Comparison of ENCODE assay signal across 1 fruit fly cellular context in genomic region chr3R:13837807-13838206, dm6.
A peak's percentile ranks its signal among the peaks of the same experiment; 100 is the strongest.
TF ChIP-seq lines count a peak whose summit lies in the region.

Nsf2 (minus strand) TSS chr3R:13837991.

TF ChIP-seq in whole organism, embryonic, 481 proteins besides CTCF, POLR2A, EP300 and RAD21 (continued from another document):
- TF ChIP-seq CG11247 (GFP tag; IDR thresholded peaks at IDR 0.05; lab: Robert Waterston, UW) (no peak), pan (optimal IDR thresholded peaks at IDR 0.05; lab: Kevin White, UChicago) (no peak), pan (GFP tag; optimal IDR thresholded peaks at IDR 0.05 in 1 of 2, IDR thresholded peaks at IDR 0.05 in 1 of 2) (no peak), CG9932 (GFP tag; IDR thresholded peaks at IDR 0.05; lab: Robert Waterston, UW) (no peak), YL-1 (GFP tag; optimal IDR thresholded peaks at IDR 0.05; lab: Kevin White, UChicago) (peak; percentile 84), wek (GFP tag; optimal IDR thresholded peaks at IDR 0.05; lab: Kevin White, UChicago) (peak; percentile 14), chinmo (GFP tag; IDR thresholded peaks at IDR 0.05; lab: Robert Waterston, UW; ENCODE audit: partially characterized antibody) (peak; percentile 98), wdn (GFP tag; IDR thresholded peaks at IDR 0.05; lab: Robert Waterston, UW) (no peak), CG10431 (GFP tag; optimal IDR thresholded peaks at IDR 0.05; lab: Kevin White, UChicago) (no peak), sug (tag; optimal IDR thresholded peaks at IDR 0.05; lab: Kevin White, UChicago) (no peak), Blimp-1 (GFP tag; optimal IDR thresholded peaks at IDR 0.05; lab: Kevin White, UChicago) (peak; percentile 90), CG13775 (GFP tag; optimal IDR thresholded peaks at IDR 0.05; lab: Kevin White, UChicago) (no peak), CG9609 (GFP tag; optimal IDR thresholded peaks at IDR 0.05; lab: Kevin White, UChicago) (no peak), CG13296 (GFP tag; optimal IDR thresholded peaks at IDR 0.05; lab: Kevin White, UChicago) (no peak), BEAF-32 (GFP tag; optimal IDR thresholded peaks at IDR 0.05; lab: Kevin White, UChicago) (peak; percentile 44), CG7786 (GFP tag; optimal IDR thresholded peaks at IDR 0.05; lab: Kevin White, UChicago) (no peak), CG6683 (GFP tag; optimal IDR thresholded peaks at IDR 0.05; lab: Kevin White, UChicago) (no peak), CG12219 (GFP tag; optimal IDR thresholded peaks at IDR 0.05; lab: Kevin White, UChicago) (no peak), dmrt99B (tag; optimal IDR thresholded peaks at IDR 0.05; lab: Kevin White, UChicago) (no peak), CG4360 (GFP tag; IDR thresholded peaks at IDR 0.05; lab: Robert Waterston, UW) (no peak), vfl (GFP tag; optimal IDR thresholded peaks at IDR 0.05; lab: Kevin White, UChicago) (no peak), Hsf (GFP tag; optimal IDR thresholded peaks at IDR 0.05; lab: Kevin White, UChicago) (no peak), gsb (GFP tag; IDR thresholded peaks at IDR 0.05; lab: Robert Waterston, UW) (no peak), CG3281 (GFP tag; optimal IDR thresholded peaks at IDR 0.05; lab: Kevin White, UChicago) (peak; percentile 80), nerfin-1 (tag; optimal IDR thresholded peaks at IDR 0.05; lab: Kevin White, UChicago) (no peak), fd3F (GFP tag; optimal IDR thresholded peaks at IDR 0.05; lab: Kevin White, UChicago) (no peak), Ravus (GFP tag; IDR thresholded peaks at IDR 0.05; lab: Robert Waterston, UW) (no peak), scrt (GFP tag; optimal IDR thresholded peaks at IDR 0.05; lab: Kevin White, UChicago) (no peak), danr (GFP tag; IDR thresholded peaks at IDR 0.05; lab: Robert Waterston, UW) (no peak), HLH4C (GFP tag; IDR thresholded peaks at IDR 0.05; lab: Robert Waterston, UW; ENCODE audit: partially characterized antibody) (no peak), CG11695 (GFP tag; IDR thresholded peaks at IDR 0.05; lab: Robert Waterston, UW) (no peak), CG1024 (GFP tag; IDR thresholded peaks at IDR 0.05; lab: Robert Waterston, UW) (no peak), tll (GFP tag; optimal IDR thresholded peaks at IDR 0.05; lab: Kevin White, UChicago) (no peak), Hey (tag; optimal IDR thresholded peaks at IDR 0.05; lab: Kevin White, UChicago) (no peak), slou (GFP tag; optimal IDR thresholded peaks at IDR 0.05; lab: Kevin White, UChicago) (no peak), CG4282 (GFP tag; optimal IDR thresholded peaks at IDR 0.05; lab: Kevin White, UChicago) (no peak), crol (GFP tag; IDR thresholded peaks at IDR 0.05; lab: Robert Waterston, UW) (no peak), Med (GFP tag; lab: Kevin White, UChicago) (peak; percentile 75), sens-2 (GFP tag; IDR thresholded peaks at IDR 0.05; lab: Robert Waterston, UW) (no peak), CG12942 (GFP tag; optimal IDR thresholded peaks at IDR 0.05; lab: Kevin White, UChicago) (no peak), HLH54F (GFP tag; optimal IDR thresholded peaks at IDR 0.05; lab: Kevin White, UChicago) (no peak), luna (GFP tag; optimal IDR thresholded peaks at IDR 0.05; lab: Kevin White, UChicago) (no peak), abd-A (tag; optimal IDR thresholded peaks at IDR 0.05; lab: Kevin White, UChicago) (no peak), Spps (tag; optimal IDR thresholded peaks at IDR 0.05; lab: Kevin White, UChicago) (no peak), CG11093 (GFP tag; IDR thresholded peaks at IDR 0.05; lab: Robert Waterston, UW) (no peak), Asciz (GFP tag; optimal IDR thresholded peaks at IDR 0.05; lab: Kevin White, UChicago) (no peak), Hr3 (GFP tag; optimal IDR thresholded peaks at IDR 0.05; lab: Kevin White, UChicago) (no peak), CG11504 (tag; optimal IDR thresholded peaks at IDR 0.05; lab: Kevin White, UChicago) (peak; percentile 37), CG12236 (GFP tag; optimal IDR thresholded peaks at IDR 0.05; lab: Kevin White, UChicago) (no peak), HHEX (GFP tag; optimal IDR thresholded peaks at IDR 0.05; lab: Kevin White, UChicago) (no peak), Aef1 (GFP tag; IDR thresholded peaks at IDR 0.05; lab: Robert Waterston, UW) (no peak), knrl (GFP tag; IDR thresholded peaks at IDR 0.05; lab: Robert Waterston, UW; ENCODE audit: partially characterized antibody) (0 out of 3 replicates have a peak, but pooled peaks have one; percentile 34), fd64A (GFP tag; optimal IDR thresholded peaks at IDR 0.05; lab: Kevin White, UChicago) (no peak), wor (GFP tag; IDR thresholded peaks at IDR 0.05; lab: Robert Waterston, UW) (no peak), dmrt11E (tag; optimal IDR thresholded peaks at IDR 0.05; lab: Kevin White, UChicago) (no peak), Bgb (GFP tag; IDR thresholded peaks at IDR 0.05; lab: Robert Waterston, UW; ENCODE audit: partially characterized antibody) (peak; percentile 32; the same call in 1 of the 2 replicates), Taf1 (GFP tag; IDR thresholded peaks at IDR 0.05; lab: Robert Waterston, UW) (no peak), Max (GFP tag; optimal IDR thresholded peaks at IDR 0.05; lab: Kevin White, UChicago) (peak; percentile 19), CG3163 (GFP tag; optimal IDR thresholded peaks at IDR 0.05; lab: Kevin White, UChicago) (no peak), ranshi (GFP tag; IDR thresholded peaks at IDR 0.05; lab: Robert Waterston, UW) (no peak), ATbp (GFP tag; optimal IDR thresholded peaks at IDR 0.05; lab: Kevin White, UChicago) (no peak), Neu2 (GFP tag; optimal IDR thresholded peaks at IDR 0.05; lab: Kevin White, UChicago; ENCODE audit: borderline replicate concordance) (no peak), p53 (GFP tag; optimal IDR thresholded peaks at IDR 0.05; lab: Kevin White, UChicago) (no peak), CG6175 (GFP tag; IDR thresholded peaks at IDR 0.05; lab: Robert Waterston, UW) (no peak), cato (GFP tag; optimal IDR thresholded peaks at IDR 0.05; lab: Kevin White, UChicago; ENCODE audit: borderline replicate concordance) (no peak), CG13624 (GFP tag; optimal IDR thresholded peaks at IDR 0.05; lab: Kevin White, UChicago) (no peak), B-H1 (GFP tag; IDR thresholded peaks at IDR 0.05; lab: Robert Waterston, UW) (no peak), CG14667 (GFP tag; IDR thresholded peaks at IDR 0.05; lab: Robert Waterston, UW) (no peak), org-1 (GFP tag; optimal IDR thresholded peaks at IDR 0.05; lab: Kevin White, UChicago) (no peak), CG4404 (GFP tag; IDR thresholded peaks at IDR 0.05; lab: Robert Waterston, UW) (no peak), Fer3 (tag; optimal IDR thresholded peaks at IDR 0.05; lab: Kevin White, UChicago) (no peak), Fer1 (GFP tag; optimal IDR thresholded peaks at IDR 0.05; lab: Kevin White, UChicago) (no peak), bcd (GFP tag; optimal IDR thresholded peaks at IDR 0.05; lab: Kevin White, UChicago) (peak; percentile 15), NK7.1 (GFP tag; optimal IDR thresholded peaks at IDR 0.05; lab: Kevin White, UChicago) (no peak), ab (GFP tag; optimal IDR thresholded peaks at IDR 0.05; lab: Kevin White, UChicago) (no peak), stc (GFP tag; IDR thresholded peaks at IDR 0.05; lab: Robert Waterston, UW) (no peak), hth (optimal IDR thresholded peaks at IDR 0.05; lab: Kevin White, UChicago) (no peak), lilli (GFP tag; optimal IDR thresholded peaks at IDR 0.05; lab: Kevin White, UChicago) (no peak), Dfd (GFP tag; optimal IDR thresholded peaks at IDR 0.05; lab: Kevin White, UChicago) (no peak), so (GFP tag; IDR thresholded peaks at IDR 0.05; lab: Robert Waterston, UW) (no peak), twi (tag; optimal IDR thresholded peaks at IDR 0.05; lab: Kevin White, UChicago) (no peak), CG3995 (GFP tag; optimal IDR thresholded peaks at IDR 0.05; lab: Kevin White, UChicago) (no peak), cas (GFP tag; IDR thresholded peaks at IDR 0.05; lab: Robert Waterston, UW) (no peak), CG2678 (tag; optimal IDR thresholded peaks at IDR 0.05; lab: Kevin White, UChicago) (no peak), CG10654 (GFP tag; optimal IDR thresholded peaks at IDR 0.05; lab: Kevin White, UChicago) (no peak), CG18476 (GFP tag; optimal IDR thresholded peaks at IDR 0.05; lab: Kevin White, UChicago) (no peak), pnt (GFP tag; optimal IDR thresholded peaks at IDR 0.05; lab: Kevin White, UChicago) (no peak), nmo (GFP tag; optimal IDR thresholded peaks at IDR 0.05; lab: Kevin White, UChicago) (peak; percentile 46), CG16815 (GFP tag; optimal IDR thresholded peaks at IDR 0.05; lab: Kevin White, UChicago) (no peak), CG2199 (GFP tag; IDR thresholded peaks at IDR 0.05; lab: Robert Waterston, UW) (0 out of 3 replicates have a peak, but pooled peaks have one; percentile 52), B-H2 (GFP tag; optimal IDR thresholded peaks at IDR 0.05; lab: Kevin White, UChicago) (no peak), Nf-YA (GFP tag; IDR thresholded peaks at IDR 0.05; lab: Robert Waterston, UW) (no peak), CG9797 (GFP tag; optimal IDR thresholded peaks at IDR 0.05; lab: Kevin White, UChicago) (peak; percentile 57), Nf-YB (GFP tag; optimal IDR thresholded peaks at IDR 0.05; lab: Kevin White, UChicago) (no peak), Drgx (GFP tag; IDR thresholded peaks at IDR 0.05; lab: Robert Waterston, UW) (no peak), CG8924 (tag; optimal IDR thresholded peaks at IDR 0.05; lab: Kevin White, UChicago) (peak; percentile 5), CG14014 (GFP tag; IDR thresholded peaks at IDR 0.05; lab: Robert Waterston, UW) (no peak), CG17328 (GFP tag; IDR thresholded peaks at IDR 0.05; lab: Robert Waterston, UW) (no peak), grau (tag; optimal IDR thresholded peaks at IDR 0.05; lab: Kevin White, UChicago) (peak; percentile 44), slbo (GFP tag; IDR thresholded peaks at IDR 0.05; lab: Robert Waterston, UW) (peak; percentile 50), sd (tag; optimal IDR thresholded peaks at IDR 0.05; lab: Kevin White, UChicago) (no peak), lmd (GFP tag; IDR thresholded peaks at IDR 0.05; lab: Robert Waterston, UW) (peak; percentile 6; the same call in 1 of the 2 replicates), Doc3 (GFP tag; IDR thresholded peaks at IDR 0.05; lab: Robert Waterston, UW; ENCODE audit: partially characterized antibody) (0 out of 3 replicates have a peak, but pooled peaks have one; percentile 26), CG7372 (GFP tag; IDR thresholded peaks at IDR 0.05; lab: Robert Waterston, UW) (no peak), fd102C (GFP tag; optimal IDR thresholded peaks at IDR 0.05; lab: Kevin White, UChicago) (no peak), Hr51 (GFP tag; optimal IDR thresholded peaks at IDR 0.05; lab: Kevin White, UChicago) (no peak), CG5953 (GFP tag; IDR thresholded peaks at IDR 0.05; lab: Robert Waterston, UW) (no peak), Hr78 (GFP tag; optimal IDR thresholded peaks at IDR 0.05; lab: Kevin White, UChicago) (no peak), CG18599 (GFP tag; optimal IDR thresholded peaks at IDR 0.05; lab: Kevin White, UChicago) (no peak), gem (tag; optimal IDR thresholded peaks at IDR 0.05; lab: Kevin White, UChicago) (no peak), CG15514 (GFP tag; optimal IDR thresholded peaks at IDR 0.05; lab: Kevin White, UChicago) (peak; percentile 69), pita (GFP tag; optimal IDR thresholded peaks at IDR 0.05; lab: Kevin White, UChicago) (no peak), CG2120 (GFP tag; optimal IDR thresholded peaks at IDR 0.05; lab: Kevin White, UChicago) (peak; percentile 10), disco-r (GFP tag; optimal IDR thresholded peaks at IDR 0.05; lab: Kevin White, UChicago) (no peak), ewg (GFP tag; optimal IDR thresholded peaks at IDR 0.05; lab: Kevin White, UChicago) (no peak), PHDP (tag; optimal IDR thresholded peaks at IDR 0.05; lab: Kevin White, UChicago) (no peak), CG11456 (GFP tag; IDR thresholded peaks at IDR 0.05; lab: Robert Waterston, UW) (no peak), CG15011 (GFP tag; optimal IDR thresholded peaks at IDR 0.05; lab: Kevin White, UChicago) (no peak), NC2α (GFP tag; optimal IDR thresholded peaks at IDR 0.05; lab: Kevin White, UChicago) (no peak), CG16779 (GFP tag; IDR thresholded peaks at IDR 0.05; lab: Robert Waterston, UW) (no peak), Dbx (GFP tag; IDR thresholded peaks at IDR 0.05; lab: Robert Waterston, UW) (0 out of 3 replicates have a peak, but pooled peaks have one; percentile 25), esg (GFP tag; conservative IDR thresholded peaks at IDR 0.05; lab: Robert Waterston, UW) (no peak), bowl (GFP tag; IDR thresholded peaks at IDR 0.05; lab: Robert Waterston, UW) (no peak), CG15269 (tag; optimal IDR thresholded peaks at IDR 0.05; lab: Kevin White, UChicago) (no peak), Abd-B (GFP tag; optimal IDR thresholded peaks at IDR 0.05; lab: Kevin White, UChicago) (peak; percentile 33)
